Fruit fly (Drosophila melanogaster): ENCODE data around the gene CG16986.

The CG16986 gene

dm6 chr3L:2647523-2648378 is 47.6 kb downstream of the CG16986 start, which contains the start of gene CG1246 (continued):
- TF ChIP-seq hth (optimal IDR thresholded peaks at IDR 0.05) (no peak), CG15514 (GFP tag; optimal IDR thresholded peaks at IDR 0.05) (peak; percentile 33), CG14441 (GFP tag; IDR thresholded peaks at IDR 0.05) (peak; percentile 39; the same call in 1 of the 2 replicates), seq (GFP tag; IDR thresholded peaks at IDR 0.05) (no peak), pnt (GFP tag; optimal IDR thresholded peaks at IDR 0.05) (no peak), CG34376 (GFP tag; optimal IDR thresholded peaks at IDR 0.05) (peak; percentile 91), zen2 (GFP tag; IDR thresholded peaks at IDR 0.05; ENCODE audit: partially characterized antibody) (0 out of 3 replicates have a peak, but pooled peaks have one; percentile 12), mld (GFP tag; IDR thresholded peaks at IDR 0.05; ENCODE audit: partially characterized antibody) (no peak), caup (GFP tag; optimal IDR thresholded peaks at IDR 0.05; ENCODE audit: severe bottlenecking) (peak; percentile 29), B-H1 (GFP tag; IDR thresholded peaks at IDR 0.05) (no peak), sr (GFP tag; IDR thresholded peaks at IDR 0.05) (no peak), Hr78 (GFP tag; optimal IDR thresholded peaks at IDR 0.05) (peak in 1 of 2 experiments; percentile 96), Stat92E (GFP tag; optimal IDR thresholded peaks at IDR 0.05) (no peak), Pdp1 (GFP tag; optimal IDR thresholded peaks at IDR 0.05) (peak in 1 of 2 experiments; percentile 96), exex (tag; optimal IDR thresholded peaks at IDR 0.05) (peak; percentile 79), tx (GFP tag; optimal IDR thresholded peaks at IDR 0.05) (no peak), CG18619 (GFP tag; optimal IDR thresholded peaks at IDR 0.05) (no peak), CG13123 (GFP tag; optimal IDR thresholded peaks at IDR 0.05) (no peak), cwo (GFP tag; optimal IDR thresholded peaks at IDR 0.05) (peak; percentile 13), sug (tag; optimal IDR thresholded peaks at IDR 0.05) (peak; percentile 77), ham (GFP tag; IDR thresholded peaks at IDR 0.05) (no peak), CG13296 (GFP tag; optimal IDR thresholded peaks at IDR 0.05) (peak; percentile 26), CG14965 (GFP tag; optimal IDR thresholded peaks at IDR 0.05; ENCODE audit: borderline replicate concordance) (no peak), lilli (GFP tag; optimal IDR thresholded peaks at IDR 0.05) (no peak), gce (GFP tag; IDR thresholded peaks at IDR 0.05) (no peak)

Data from whole organism, embryonic.